Fruit fly (Drosophila melanogaster) whole organism, embryonic: ENCODE results near the gene Cipc.
A peak's percentile ranks its signal among the peaks of the same experiment; 100 is the strongest.

Source experiments
- B-H1 ChIP-seq: fragments of 200-800 bp; sonication (Bioruptor generic); IDR thresholded peaks from 3 replicates; pipeline ENCODE4 v1.3.6; 2022; ENCODE audit warnings: missing biosample characterization, missing genetic modification characterization
- BEAF-32 ChIP-seq: fragments of 200-800 bp; sonication (Bioruptor generic); optimal IDR thresholded peaks from 3 replicates; lab custom pipeline; 2017; ENCODE audit warnings: missing biosample characterization, missing genetic modification characterization, mild to moderate bottlenecking, moderate library complexity, missing genetic modification reagents
- Bgb ChIP-seq: fragments of 200-800 bp; sonication (Bioruptor generic); IDR thresholded peaks from 2 replicates; pipeline ENCODE4 v1.3.6; 2022; ENCODE audit warnings: missing biosample characterization, missing genetic modification characterization; ENCODE audit not compliant: partially characterized antibody
- CG10147 ChIP-seq: fragments of 200-800 bp; sonication (Bioruptor generic); optimal IDR thresholded peaks from 2 replicates; lab custom pipeline; 2019; ENCODE audit warnings: missing biosample characterization, mild to moderate bottlenecking, missing genetic modification characterization, moderate library complexity
- CG10274 ChIP-seq: fragments of 200-800 bp; sonication (Bioruptor generic); optimal IDR thresholded peaks from 3 replicates; lab custom pipeline; 2017; ENCODE audit warnings: missing biosample characterization, mild to moderate bottlenecking, missing genetic modification characterization
- CG10431 ChIP-seq: fragments of 200-800 bp; sonication (Bioruptor generic); optimal IDR thresholded peaks from 3 replicates; lab custom pipeline; 2018; ENCODE audit warnings: missing biosample characterization, mild to moderate bottlenecking, missing genetic modification characterization
- CG10462 ChIP-seq: fragments of 200-800 bp; sonication (Bioruptor generic); optimal IDR thresholded peaks from 2 replicates; lab custom pipeline; 2016; ENCODE audit warnings: missing biosample characterization, missing genetic modification characterization
- CG12299 ChIP-seq: fragments of 200-800 bp; sonication (Bioruptor generic); optimal IDR thresholded peaks from 2 replicates; lab custom pipeline; 2018; ENCODE audit warnings: missing biosample characterization, mild to moderate bottlenecking, missing genetic modification characterization
- CG12744 ChIP-seq: fragments of 200-800 bp; sonication (Bioruptor generic); optimal IDR thresholded peaks from 2 replicates; lab custom pipeline; 2016; ENCODE audit warnings: missing biosample characterization, missing genetic modification characterization
- CG14667 ChIP-seq: fragments of 200-800 bp; sonication (Bioruptor generic); IDR thresholded peaks from 2 replicates; pipeline ENCODE4 v1.3.6; 2022; ENCODE audit warnings: missing biosample characterization, missing genetic modification characterization
- CG18619 ChIP-seq: fragments of 200-800 bp; sonication (Bioruptor generic); optimal IDR thresholded peaks from 3 replicates; lab custom pipeline; 2017; ENCODE audit warnings: missing biosample characterization, mild to moderate bottlenecking, missing genetic modification characterization
- CG2202 ChIP-seq: fragments of 200-800 bp; sonication (Bioruptor generic); optimal IDR thresholded peaks from 2 replicates; lab custom pipeline; 2018; ENCODE audit warnings: missing biosample characterization, mild to moderate bottlenecking, missing genetic modification characterization
- CG3065 ChIP-seq: fragments of 200-800 bp; sonication (Bioruptor generic); optimal IDR thresholded peaks from 2 replicates; lab custom pipeline; 2016; ENCODE audit warnings: missing biosample characterization, missing genetic modification characterization
- CG32532 ChIP-seq: fragments of 200-800 bp; sonication (Bioruptor generic); IDR thresholded peaks from 2 replicates; pipeline ENCODE4 v1.3.6; 2022; ENCODE audit warnings: missing biosample characterization, missing genetic modification characterization
- CG4404 ChIP-seq: fragments of 200-800 bp; sonication (Bioruptor generic); IDR thresholded peaks from 2 replicates; pipeline ENCODE4 v1.3.6; 2022; ENCODE audit warnings: missing biosample characterization, missing genetic modification characterization
- CG5245 ChIP-seq: fragments of 200-800 bp; sonication (Bioruptor generic); optimal IDR thresholded peaks from 3 replicates; lab custom pipeline; 2016; ENCODE audit warnings: missing biosample characterization, missing genetic modification characterization
- CG6175 ChIP-seq: fragments of 200-800 bp; sonication (Bioruptor generic); IDR thresholded peaks from 3 replicates; pipeline ENCODE4 v1.3.6; 2022; ENCODE audit warnings: missing biosample characterization, missing genetic modification characterization
- CG8089 ChIP-seq: fragments of 200-800 bp; sonication (Bioruptor generic); optimal IDR thresholded peaks from 3 replicates; lab custom pipeline; 2016; ENCODE audit warnings: missing biosample characterization, missing genetic modification characterization
- Deaf1 ChIP-seq: fragments of 200-800 bp; optimal IDR thresholded peaks from 3 replicates; lab custom pipeline; 2019; ENCODE audit warnings: missing biosample characterization, mild to moderate bottlenecking, missing genetic modification characterization, moderate library complexity
- Doc3 ChIP-seq: fragments of 200-800 bp; sonication (Bioruptor generic); IDR thresholded peaks from 3 replicates; pipeline ENCODE4 v1.3.6; 2022; ENCODE audit warnings: missing biosample characterization, missing genetic modification characterization; ENCODE audit not compliant: partially characterized antibody
- E2f2 ChIP-seq: fragments of 200-800 bp; sonication (Bioruptor generic); IDR thresholded peaks from 2 replicates; pipeline ENCODE4 v1.3.6; 2022; ENCODE audit warnings: missing biosample characterization, missing genetic modification characterization
- Elba2 ChIP-seq: fragments of 200-800 bp; sonication (Bioruptor generic); optimal IDR thresholded peaks from 3 replicates; lab custom pipeline; 2016; ENCODE audit warnings: missing biosample characterization, missing genetic modification characterization
- HLH54F ChIP-seq: fragments of 200-800 bp; sonication (Bioruptor generic); optimal IDR thresholded peaks from 3 replicates; lab custom pipeline; 2016; ENCODE audit warnings: missing biosample characterization, missing genetic modification characterization
- Hr51 ChIP-seq, 2 experiments: fragments of 200-800 bp; sonication (Bioruptor generic); optimal IDR thresholded peaks; 2 replicates in 1 of 2; 3 replicates in 1 of 2; lab custom pipeline; 2016 to 2018; ENCODE audit warnings: missing biosample characterization in 2 of 2, missing genetic modification characterization in 2 of 2, mild to moderate bottlenecking in 1 of 2, moderate library complexity in 1 of 2
- MTF-1 ChIP-seq: fragments of 200-800 bp; sonication (Bioruptor generic); optimal IDR thresholded peaks from 2 replicates; lab custom pipeline; 2018; ENCODE audit warnings: missing biosample characterization, mild to moderate bottlenecking, missing genetic modification characterization, borderline replicate concordance
- Nf-YB ChIP-seq: fragments of 200-800 bp; sonication (Bioruptor generic); optimal IDR thresholded peaks from 3 replicates; lab custom pipeline; 2019; ENCODE audit warnings: missing biosample characterization, mild to moderate bottlenecking, missing genetic modification characterization, moderate library complexity
- NfI ChIP-seq: fragments of 200-800 bp; sonication (Bioruptor generic); optimal IDR thresholded peaks from 3 replicates; lab custom pipeline; 2018; ENCODE audit warnings: missing biosample characterization, mild to moderate bottlenecking, missing genetic modification characterization, moderate library complexity
- Sox100B ChIP-seq: fragments of 200-800 bp; sonication (Bioruptor generic); optimal IDR thresholded peaks from 3 replicates; lab custom pipeline; 2018; ENCODE audit warnings: missing biosample characterization, mild to moderate bottlenecking, missing genetic modification characterization
- TFAM ChIP-seq: fragments of 200-800 bp; sonication (Bioruptor generic); optimal IDR thresholded peaks from 2 replicates; lab custom pipeline; 2017; ENCODE audit warnings: missing biosample characterization, missing genetic modification characterization, inconsistent platforms
- ab ChIP-seq: fragments of 200-800 bp; sonication (Bioruptor generic); optimal IDR thresholded peaks from 2 replicates; lab custom pipeline; 2016; ENCODE audit warnings: missing biosample characterization, missing genetic modification characterization
- ap ChIP-seq: fragments of 200-800 bp; sonication (Bioruptor generic); IDR thresholded peaks from 2 replicates; pipeline ENCODE4 v1.3.6; 2022; ENCODE audit warnings: missing biosample characterization, missing genetic modification characterization
- br ChIP-seq: fragments of >200 bp; optimal IDR thresholded peaks from 2 replicates; lab custom pipeline; 2017
- chn ChIP-seq: fragments of 200-800 bp; sonication (Bioruptor generic); optimal IDR thresholded peaks from 2 replicates; lab custom pipeline; 2016; ENCODE audit warnings: missing biosample characterization, missing genetic modification characterization
- disco-r ChIP-seq: fragments of 200-800 bp; sonication (Bioruptor generic); optimal IDR thresholded peaks from 2 replicates; lab custom pipeline; 2016; ENCODE audit warnings: missing biosample characterization, missing genetic modification characterization
- gce ChIP-seq: fragments of 200-800 bp; sonication (Bioruptor generic); IDR thresholded peaks from 3 replicates; pipeline ENCODE4 v1.3.6; 2022; ENCODE audit warnings: missing biosample characterization, missing genetic modification characterization
- gcm ChIP-seq: fragments of 200-800 bp; sonication (Bioruptor generic); optimal IDR thresholded peaks from 2 replicates; lab custom pipeline; 2019; ENCODE audit warnings: missing biosample characterization, mild to moderate bottlenecking, missing genetic modification characterization, moderate library complexity
- grau ChIP-seq: fragments of 200-800 bp; optimal IDR thresholded peaks from 3 replicates; lab custom pipeline; 2019; ENCODE audit warnings: missing biosample characterization, mild to moderate bottlenecking, missing genetic modification characterization, moderate library complexity
- hth ChIP-seq: fragments of >200 bp; optimal IDR thresholded peaks from 2 replicates; lab custom pipeline; 2017; ENCODE audit warnings: inconsistent platforms
- lab ChIP-seq: fragments of 200-800 bp; sonication (Bioruptor generic); optimal IDR thresholded peaks from 3 replicates; lab custom pipeline; 2017; ENCODE audit warnings: missing biosample characterization, missing genetic modification characterization, mild to moderate bottlenecking, moderate library complexity, missing genetic modification reagents
- lola ChIP-seq, 3 experiments: fragments of >200 bp in 2 of 3; fragments of 200-800 bp in 1 of 3; sonication (Bioruptor generic) in 1 of 3; optimal IDR thresholded peaks; 2 replicates each; lab custom pipeline; 2017 to 2019; ENCODE audit warnings: missing biosample characterization in 3 of 3, missing genetic modification characterization in 3 of 3, mild to moderate bottlenecking in 1 of 3, moderate library complexity in 1 of 3
- nom ChIP-seq: fragments of 200-800 bp; sonication (Bioruptor generic); optimal IDR thresholded peaks from 2 replicates; lab custom pipeline; 2017; ENCODE audit warnings: missing biosample characterization, missing genetic modification characterization, mild to moderate bottlenecking, moderate library complexity, missing genetic modification reagents
- onecut ChIP-seq: fragments of 200-800 bp; sonication (Bioruptor generic); IDR thresholded peaks from 2 replicates; pipeline ENCODE4 v1.3.6; 2022; ENCODE audit warnings: missing biosample characterization, missing genetic modification characterization
- pb ChIP-seq: fragments of 200-800 bp; sonication (Bioruptor generic); optimal IDR thresholded peaks from 3 replicates; lab custom pipeline; 2016; ENCODE audit warnings: missing biosample characterization, missing genetic modification characterization
- pita ChIP-seq: fragments of 200-800 bp; sonication (Bioruptor generic); optimal IDR thresholded peaks from 2 replicates; lab custom pipeline; 2017; ENCODE audit warnings: missing biosample characterization, mild to moderate bottlenecking, missing genetic modification characterization
- row ChIP-seq: fragments of 200-800 bp; sonication (Bioruptor generic); IDR thresholded peaks from 3 replicates; pipeline ENCODE4 v1.3.6; 2022; ENCODE audit warnings: missing biosample characterization, missing genetic modification characterization
- stc ChIP-seq: fragments of 200-800 bp; sonication (Bioruptor generic); IDR thresholded peaks from 2 replicates; pipeline ENCODE4 v1.3.6; 2022; ENCODE audit warnings: missing biosample characterization, missing genetic modification characterization
- tgo ChIP-seq: fragments of 200-800 bp; sonication (Bioruptor generic); IDR thresholded peaks from 3 replicates; pipeline ENCODE4 v1.3.6; 2022; ENCODE audit warnings: missing biosample characterization, missing genetic modification characterization
- toy ChIP-seq: fragments of 200-800 bp; sonication (Bioruptor generic); IDR thresholded peaks from 2 replicates; pipeline ENCODE4 v1.3.6; 2022; ENCODE audit warnings: missing biosample characterization, missing genetic modification characterization
- z ChIP-seq: fragments of 200-800 bp; sonication (Bioruptor generic); IDR thresholded peaks from 3 replicates; pipeline ENCODE4 v1.3.6; 2022; ENCODE audit warnings: missing biosample characterization, missing genetic modification characterization
- zf30C ChIP-seq: fragments of 200-800 bp; sonication (Bioruptor generic); optimal IDR thresholded peaks from 3 replicates; lab custom pipeline; 2018; ENCODE audit warnings: missing biosample characterization, mild to moderate bottlenecking, missing genetic modification characterization

Cipc gene

DNA sequence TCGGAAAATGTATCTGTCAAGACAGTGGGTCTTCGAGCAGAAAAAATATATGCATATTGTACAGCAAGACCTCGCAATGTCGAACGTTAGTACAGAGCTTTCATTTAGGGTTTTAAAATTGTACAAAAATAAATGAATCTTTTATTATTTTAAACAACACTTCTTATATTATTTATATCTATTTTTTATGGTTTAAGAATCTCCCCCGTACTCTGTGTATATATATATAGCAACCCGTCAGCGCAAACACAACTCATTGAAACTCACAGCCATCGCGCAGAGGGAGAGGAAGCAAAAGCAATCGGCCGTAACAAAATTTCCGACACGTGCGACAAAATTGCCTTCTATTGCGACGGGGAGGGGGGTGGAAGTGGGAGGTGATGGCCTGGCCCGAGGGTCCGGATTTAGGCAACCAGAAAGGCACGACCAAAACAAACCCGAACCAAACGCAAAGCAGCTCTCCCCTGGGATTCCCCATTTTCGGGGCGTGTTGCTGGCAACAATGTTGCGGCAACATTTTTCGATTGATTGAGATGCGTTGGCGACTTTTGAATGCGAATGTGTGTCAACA lies 659 bp upstream of the Cipc start (continued):
- TF ChIP-seq lab (GFP tag; lab: Kevin White, UChicago) (peak; percentile 87), nom (GFP tag; lab: Kevin White, UChicago) (no peak), z (GFP tag; lab: Robert Waterston, UW) (no peak), toy (GFP tag; lab: Robert Waterston, UW) (0 out of 2 replicates have a peak, but pooled peaks have one; percentile 28), gcm (GFP tag; lab: Kevin White, UChicago) (no peak), gce (GFP tag; lab: Robert Waterston, UW) (no peak), stc (peak; percentile 74), CG6175 (GFP tag; lab: Robert Waterston, UW) (peak; percentile 71; the same call in 1 of the 3 replicates), CG5245 (GFP tag; lab: Kevin White, UChicago) (no peak), ap (GFP tag; lab: Robert Waterston, UW) (0 out of 2 replicates have a peak, but pooled peaks have one; percentile 18), Nf-YB (no peak), B-H1 (GFP tag; lab: Robert Waterston, UW) (peak; percentile 70), Deaf1 (peak; percentile 57), zf30C (GFP tag; lab: Kevin White, UChicago) (no peak), BEAF-32 (GFP tag; lab: Kevin White, UChicago) (no peak), Elba2 (no peak), E2f2 (GFP tag; lab: Robert Waterston, UW) (peak; percentile 28; the same call in 1 of the 2 replicates), TFAM (no peak), CG12744 (GFP tag; lab: Kevin White, UChicago) (no peak), lola (GFP tag; optimal IDR thresholded peaks at IDR 0.05; lab: Kevin White, UChicago) (no peak), row (GFP tag; lab: Robert Waterston, UW) (peak; percentile 77), onecut (GFP tag; lab: Robert Waterston, UW) (peak; percentile 4; the same call in 1 of the 2 replicates), NfI (GFP tag; lab: Kevin White, UChicago) (peak; percentile 45), Hr51 (GFP tag; optimal IDR thresholded peaks at IDR 0.05; lab: Kevin White, UChicago) (peak in 1 of 2 experiments; percentile 62), pita (no peak), CG2202 (tag; lab: Kevin White, UChicago) (no peak), disco-r (no peak), CG12299 (peak; percentile 25), CG32532 (peak; percentile 88), CG10431 (no peak), br (lab: Kevin White, UChicago) (no peak), CG4404 (GFP tag; lab: Robert Waterston, UW) (peak; percentile 65), grau (peak; percentile 90), HLH54F (GFP tag; lab: Kevin White, UChicago) (no peak), CG8089 (GFP tag; lab: Kevin White, UChicago) (no peak), ab (GFP tag; lab: Kevin White, UChicago) (no peak), CG18619 (GFP tag; lab: Kevin White, UChicago) (peak; percentile 23), Doc3 (GFP tag; lab: Robert Waterston, UW) (no peak), CG10462 (no peak), chn (GFP tag; lab: Kevin White, UChicago) (no peak), pb (GFP tag; lab: Kevin White, UChicago) (no peak), tgo (GFP tag; lab: Robert Waterston, UW) (peak; percentile 86), CG10274 (GFP tag; lab: Kevin White, UChicago) (no peak), CG10147 (peak; percentile 69), hth (no peak), Bgb (no peak), MTF-1 (GFP tag; lab: Kevin White, UChicago) (peak; percentile 17), CG14667 (GFP tag; lab: Robert Waterston, UW) (peak; percentile 72), Sox100B (GFP tag; lab: Kevin White, UChicago) (peak; percentile 10), CG3065 (GFP tag; lab: Kevin White, UChicago) (no peak)
